Worm (Caenorhabditis elegans) whole organism, young adult: ENCODE results near the gene H25K10.4.

Experiments used
- F39B2.1 ChIP-seq: fragments of 200-800 bp; sonication (Bioruptor generic); IDR thresholded peaks from 2 replicates; pipeline ENCODE4 v1.3.6; 2022; ENCODE audit warnings: missing genetic modification reagents, missing genetic modification characterization, missing compliant biosample characterization
- ama-1 ChIP-seq, 3 experiments: fragments of 150-350 bp in 1 of 3; sonication (generic microtip) in 2 of 3; optimal IDR thresholded peaks; 2 replicates each; lab custom pipeline; 2014 to 2018; ENCODE audit warnings: missing biosample characterization in 2 of 3, missing genetic modification characterization in 2 of 3, missing genetic modification reagents in 2 of 3
- attf-3 ChIP-seq: fragments of 200-800 bp; sonication (Bioruptor generic); conservative IDR thresholded peaks from 2 replicates; pipeline ENCODE4 v1.3.6; 2022; ENCODE audit warnings: missing genetic modification reagents, missing genetic modification characterization, missing compliant biosample characterization
- dpl-1 ChIP-seq: fragments of 150-350 bp; optimal IDR thresholded peaks from 2 replicates; lab custom pipeline; 2014; ENCODE audit warnings: missing biosample characterization, missing genetic modification reagents, missing genetic modification characterization
- efl-1 ChIP-seq: fragments of 150-350 bp; optimal IDR thresholded peaks from 2 replicates; lab custom pipeline; 2014; ENCODE audit warnings: missing biosample characterization, missing genetic modification reagents, missing genetic modification characterization
- egl-18 ChIP-seq: fragments of 200-800 bp; sonication (Bioruptor generic); IDR thresholded peaks from 2 replicates; pipeline ENCODE4 v1.3.6; 2022; ENCODE audit warnings: missing genetic modification reagents, missing genetic modification characterization, missing compliant biosample characterization
- fkh-3 ChIP-seq: sonication (generic microtip); optimal IDR thresholded peaks from 2 replicates; lab custom pipeline; 2016; ENCODE audit warnings: mild to moderate bottlenecking, missing genetic modification characterization, missing compliant biosample characterization
- him-1 ChIP-seq: sonication (generic microtip); optimal IDR thresholded peaks from 2 replicates; lab custom pipeline; 2016; ENCODE audit warnings: missing genotype, missing genetic modification reagents, missing genetic modification characterization, missing compliant biosample characterization
- sea-2 ChIP-seq: fragments of 200-800 bp; sonication (Bioruptor generic); IDR thresholded peaks from 2 replicates; pipeline ENCODE4 v1.3.6; 2022; ENCODE audit warnings: missing genetic modification characterization, missing compliant biosample characterization
- somi-1 ChIP-seq: fragments of 200-800 bp; sonication (Bioruptor generic); optimal IDR thresholded peaks from 2 replicates; lab custom pipeline; 2018; ENCODE audit warnings: mild to moderate bottlenecking, missing genetic modification characterization, missing compliant biosample characterization
- tbx-9 ChIP-seq: sonication (generic microtip); optimal IDR thresholded peaks from 2 replicates; lab custom pipeline; 2016; ENCODE audit warnings: borderline replicate concordance, missing genetic modification characterization, inconsistent platforms, missing compliant biosample characterization
- xnd-1 ChIP-seq: sonication (generic microtip); optimal IDR thresholded peaks from 2 replicates; lab custom pipeline; 2016; ENCODE audit warnings: missing genotype, missing genetic modification reagents, missing genetic modification characterization, missing compliant biosample characterization

DNA sequence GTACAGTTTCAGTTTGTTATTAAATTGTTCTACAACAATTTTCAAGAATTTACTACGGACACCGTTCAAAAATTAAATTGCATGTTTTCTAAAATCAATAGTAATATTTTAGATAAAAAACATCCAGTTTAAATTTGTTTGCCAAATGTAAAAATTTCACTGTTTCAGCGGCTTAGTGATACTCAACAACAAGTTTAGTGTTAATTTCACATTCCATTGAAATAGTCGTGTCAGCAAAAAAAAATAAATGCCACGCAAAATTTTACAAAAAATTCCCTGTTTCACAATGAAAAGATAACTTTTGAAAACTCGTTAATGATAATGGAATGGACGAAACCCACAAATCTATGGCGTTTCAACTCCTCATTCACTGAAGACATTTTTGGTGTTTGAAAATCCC lies 9.7 kb upstream of the H25K10.4 start:
- TF ChIP-seq sea-2 (GFP tag; lab: Robert Waterston, UW) (no peak), fkh-3 (tag; lab: Kevin White, UChicago) (no peak), F39B2.1 (GFP tag; lab: Robert Waterston, UW) (no peak), dpl-1 (no peak), attf-3 (GFP tag; lab: Robert Waterston, UW) (no peak), somi-1 (GFP tag; lab: Kevin White, UChicago) (no peak), tbx-9 (tag; lab: Kevin White, UChicago) (no peak), him-1 (tag; lab: Kevin White, UChicago) (no peak), egl-18 (GFP tag; lab: Robert Waterston, UW) (no peak), efl-1 (GFP tag; lab: Kevin White, UChicago) (no peak), ama-1 (optimal IDR thresholded peaks at IDR 0.05; lab: Kevin White, UChicago) (no peak), ama-1 (GFP tag; optimal IDR thresholded peaks at IDR 0.05; lab: Kevin White, UChicago) (no peak), xnd-1 (tag; lab: Kevin White, UChicago) (no peak)
